Fruit fly (Drosophila melanogaster) whole organism, prepupa: ENCODE measurements around the gene Rcd2.

ENCODE experiments used
- Blimp-1 ChIP-seq: fragments of 200-800 bp; sonication (Bioruptor generic); optimal IDR thresholded peaks from 3 replicates; lab custom pipeline; 2017; ENCODE audit warnings: missing biosample characterization, missing genetic modification characterization, mild to moderate bottlenecking, moderate library complexity, missing genetic modification reagents
- CG10631 ChIP-seq: fragments of 200-800 bp; sonication (Bioruptor generic); optimal IDR thresholded peaks from 2 replicates; lab custom pipeline; 2016; ENCODE audit warnings: missing biosample characterization, missing genetic modification characterization
- CG10669 ChIP-seq: fragments of 200-800 bp; sonication (Bioruptor generic); optimal IDR thresholded peaks from 3 replicates; lab custom pipeline; 2018; ENCODE audit warnings: missing biosample characterization, mild to moderate bottlenecking, missing genetic modification characterization, moderate library complexity
- CG11762 ChIP-seq: fragments of 200-800 bp; sonication (Bioruptor generic); optimal IDR thresholded peaks from 3 replicates; lab custom pipeline; 2016; ENCODE audit warnings: missing biosample characterization, missing genetic modification characterization; ENCODE audit not compliant: insufficient read depth
- CG15336 ChIP-seq: fragments of 200-800 bp; sonication (Bioruptor generic); IDR thresholded peaks from 2 replicates; pipeline ENCODE4 v1.3.6; 2022; ENCODE audit warnings: missing biosample characterization, missing genetic modification characterization
- CG1621 ChIP-seq: fragments of 200-800 bp; sonication (Bioruptor generic); optimal IDR thresholded peaks from 3 replicates; lab custom pipeline; 2018; ENCODE audit warnings: missing biosample characterization, mild to moderate bottlenecking, missing genetic modification characterization
- CG3032 ChIP-seq: fragments of 200-800 bp; optimal IDR thresholded peaks from 2 replicates; lab custom pipeline; 2019; ENCODE audit warnings: missing biosample characterization, mild to moderate bottlenecking, missing genetic modification characterization, moderate library complexity
- CG32006 ChIP-seq: fragments of 200-800 bp; sonication (Bioruptor generic); optimal IDR thresholded peaks from 3 replicates; lab custom pipeline; 2017; ENCODE audit warnings: missing biosample characterization, mild to moderate bottlenecking, missing genetic modification characterization
- CG34406 ChIP-seq: fragments of 200-800 bp; sonication (Bioruptor generic); optimal IDR thresholded peaks from 3 replicates; lab custom pipeline; 2016; ENCODE audit warnings: missing biosample characterization, missing genetic modification characterization
- CG4318 ChIP-seq: fragments of 200-800 bp; sonication (Bioruptor generic); optimal IDR thresholded peaks from 3 replicates; lab custom pipeline; 2017; ENCODE audit warnings: missing biosample characterization, mild to moderate bottlenecking, missing genetic modification characterization
- CG6163 ChIP-seq: fragments of 200-800 bp; sonication (Bioruptor generic); IDR thresholded peaks from 3 replicates; pipeline ENCODE4 v1.3.6; 2022; ENCODE audit warnings: missing biosample characterization, missing genetic modification characterization
- CG6276 ChIP-seq: fragments of 200-800 bp; sonication (Bioruptor generic); optimal IDR thresholded peaks from 2 replicates; lab custom pipeline; 2017; ENCODE audit warnings: missing biosample characterization, mild to moderate bottlenecking, missing genetic modification characterization
- CG6792 ChIP-seq: fragments of 200-800 bp; sonication (Bioruptor generic); optimal IDR thresholded peaks from 3 replicates; lab custom pipeline; 2016; ENCODE audit warnings: missing biosample characterization, missing genetic modification characterization
- CG6808 ChIP-seq: fragments of 200-800 bp; sonication (Bioruptor generic); optimal IDR thresholded peaks from 3 replicates; lab custom pipeline; 2017; ENCODE audit warnings: missing biosample characterization, missing genetic modification characterization, mild to moderate bottlenecking, moderate library complexity, missing genetic modification reagents
- CG6854 ChIP-seq: fragments of 200-800 bp; sonication (Bioruptor generic); optimal IDR thresholded peaks from 2 replicates; lab custom pipeline; 2017; ENCODE audit warnings: missing biosample characterization, mild to moderate bottlenecking, missing genetic modification characterization
- CG7368 ChIP-seq: fragments of 200-800 bp; sonication (Bioruptor generic); optimal IDR thresholded peaks from 3 replicates; lab custom pipeline; 2016; ENCODE audit warnings: missing biosample characterization, missing genetic modification characterization
- CG8119 ChIP-seq: fragments of 200-800 bp; sonication (Bioruptor generic); IDR thresholded peaks from 3 replicates; pipeline ENCODE4 v1.3.6; 2022; ENCODE audit warnings: missing biosample characterization, missing genetic modification characterization
- CG8319 ChIP-seq: fragments of 200-800 bp; sonication (Bioruptor generic); optimal IDR thresholded peaks from 3 replicates; lab custom pipeline; 2016; ENCODE audit warnings: missing biosample characterization, missing genetic modification characterization
- CG8632 ChIP-seq: fragments of 200-800 bp; sonication (Bioruptor generic); optimal IDR thresholded peaks from 3 replicates; lab custom pipeline; 2016; ENCODE audit warnings: missing biosample characterization, missing genetic modification characterization
- CG9139 ChIP-seq: fragments of 200-800 bp; sonication (Bioruptor generic); optimal IDR thresholded peaks from 3 replicates; lab custom pipeline; 2017; ENCODE audit warnings: missing biosample characterization, mild to moderate bottlenecking, missing genetic modification characterization
- Eip75B ChIP-seq: fragments of 200-800 bp; sonication (Bioruptor generic); optimal IDR thresholded peaks from 3 replicates; lab custom pipeline; 2016; ENCODE audit warnings: missing biosample characterization, missing genetic modification characterization
- Eip78C ChIP-seq: fragments of 200-800 bp; sonication (Bioruptor generic); peaks from one replicate; lab custom pipeline; 2016; ENCODE audit warnings: missing biosample characterization, missing genetic modification characterization
- Ets21C ChIP-seq: fragments of 200-800 bp; sonication (Bioruptor generic); optimal IDR thresholded peaks from 3 replicates; lab custom pipeline; 2016; ENCODE audit warnings: missing biosample characterization, missing genetic modification characterization
- Ets96B ChIP-seq: fragments of 200-800 bp; optimal IDR thresholded peaks from 2 replicates; lab custom pipeline; 2019; ENCODE audit warnings: missing biosample characterization, mild to moderate bottlenecking, missing genetic modification characterization, moderate library complexity
- Hr39 ChIP-seq: fragments of 200-800 bp; sonication (Bioruptor generic); optimal IDR thresholded peaks from 2 replicates; lab custom pipeline; 2016; ENCODE audit warnings: missing biosample characterization, missing genetic modification characterization
- Hr4 ChIP-seq: fragments of 200-800 bp; sonication (Bioruptor generic); optimal IDR thresholded peaks from 3 replicates; lab custom pipeline; 2016; ENCODE audit warnings: missing biosample characterization, missing genetic modification characterization
- Lpt ChIP-seq: fragments of 200-800 bp; sonication (Bioruptor generic); optimal IDR thresholded peaks from 3 replicates; lab custom pipeline; 2016; ENCODE audit warnings: missing biosample characterization, missing genetic modification characterization
- Met ChIP-seq: fragments of 200-800 bp; sonication (Bioruptor generic); optimal IDR thresholded peaks from 3 replicates; lab custom pipeline; 2016; ENCODE audit warnings: missing biosample characterization, missing genetic modification characterization
- OdsH ChIP-seq: fragments of 200-800 bp; sonication (Bioruptor generic); optimal IDR thresholded peaks from 3 replicates; lab custom pipeline; 2016; ENCODE audit warnings: missing biosample characterization, missing genetic modification characterization
- Smox ChIP-seq: fragments of 200-800 bp; sonication (Bioruptor generic); optimal IDR thresholded peaks from 3 replicates; lab custom pipeline; 2016; ENCODE audit warnings: missing biosample characterization, missing genetic modification characterization
- Sox102F ChIP-seq: fragments of 200-800 bp; sonication (Bioruptor generic); optimal IDR thresholded peaks from 2 replicates; lab custom pipeline; 2016; ENCODE audit warnings: missing biosample characterization, mild to moderate bottlenecking, missing genetic modification characterization
- Sox14 ChIP-seq: fragments of 200-800 bp; sonication (Bioruptor generic); optimal IDR thresholded peaks from 3 replicates; lab custom pipeline; 2016; ENCODE audit warnings: missing biosample characterization, missing genetic modification characterization
- Sox15 ChIP-seq: fragments of 200-800 bp; sonication (Bioruptor generic); optimal IDR thresholded peaks from 3 replicates; lab custom pipeline; 2016; ENCODE audit warnings: missing biosample characterization, missing genetic modification characterization
- achi ChIP-seq: fragments of 200-800 bp; sonication (Bioruptor generic); optimal IDR thresholded peaks from 3 replicates; lab custom pipeline; 2016; ENCODE audit warnings: missing biosample characterization, missing genetic modification characterization
- acj6 ChIP-seq: fragments of 200-800 bp; sonication (Bioruptor generic); optimal IDR thresholded peaks from 3 replicates; lab custom pipeline; 2016; ENCODE audit warnings: missing biosample characterization, missing genetic modification characterization
- cyc ChIP-seq: fragments of 200-800 bp; sonication (Bioruptor generic); optimal IDR thresholded peaks from 3 replicates; lab custom pipeline; 2016; ENCODE audit warnings: missing biosample characterization, missing genetic modification characterization
- dac ChIP-seq: fragments of 200-800 bp; sonication (Bioruptor generic); optimal IDR thresholded peaks from 2 replicates; lab custom pipeline; 2017; ENCODE audit warnings: missing biosample characterization, mild to moderate bottlenecking, missing genetic modification characterization
- dsx ChIP-seq: fragments of 200-800 bp; optimal IDR thresholded peaks from 3 replicates; lab custom pipeline; 2019; ENCODE audit warnings: missing biosample characterization, mild to moderate bottlenecking, missing genetic modification characterization, moderate library complexity; ENCODE audit not compliant: poor library complexity, severe bottlenecking
- eg ChIP-seq: fragments of 200-800 bp; sonication (Bioruptor generic); IDR thresholded peaks from 3 replicates; pipeline ENCODE4 v1.3.6; 2022; ENCODE audit warnings: missing biosample characterization, missing genetic modification characterization
- esn ChIP-seq: fragments of 200-800 bp; sonication (Bioruptor generic); optimal IDR thresholded peaks from 2 replicates; lab custom pipeline; 2016; ENCODE audit warnings: missing biosample characterization, mild to moderate bottlenecking, missing genetic modification characterization, moderate library complexity
- fd59A ChIP-seq: fragments of 200-800 bp; sonication (Bioruptor generic); optimal IDR thresholded peaks from 2 replicates; lab custom pipeline; 2017; ENCODE audit warnings: missing biosample characterization, mild to moderate bottlenecking, missing genetic modification characterization, missing genetic modification reagents
- fd85E ChIP-seq: fragments of 200-800 bp; sonication (Bioruptor generic); optimal IDR thresholded peaks from 3 replicates; lab custom pipeline; 2016; ENCODE audit warnings: missing biosample characterization, missing genetic modification characterization
- lz ChIP-seq: fragments of 200-800 bp; sonication (Bioruptor generic); optimal IDR thresholded peaks from 3 replicates; lab custom pipeline; 2016; ENCODE audit warnings: missing biosample characterization, missing genetic modification characterization
- net ChIP-seq: fragments of 200-800 bp; sonication (Bioruptor generic); optimal IDR thresholded peaks from 3 replicates; lab custom pipeline; 2016; ENCODE audit warnings: missing biosample characterization, missing genetic modification characterization
- salr ChIP-seq, 2 experiments: fragments of 200-800 bp; sonication (Bioruptor generic); optimal IDR thresholded peaks; 3 replicates each; lab custom pipeline; 2016 to 2018; ENCODE audit warnings: missing biosample characterization in 2 of 2, missing genetic modification characterization in 2 of 2, mild to moderate bottlenecking in 1 of 2
- spab ChIP-seq: fragments of 200-800 bp; sonication (Bioruptor generic); optimal IDR thresholded peaks from 2 replicates; lab custom pipeline; 2017; ENCODE audit warnings: missing biosample characterization, mild to moderate bottlenecking, missing genetic modification characterization, missing genetic modification reagents
- ss ChIP-seq, 2 experiments: fragments of 200-800 bp; sonication (Bioruptor generic); optimal IDR thresholded peaks; 2 replicates in 1 of 2; 3 replicates in 1 of 2; lab custom pipeline; 2017 to 2018; ENCODE audit warnings: mild to moderate bottlenecking in 2 of 2, missing biosample characterization in 2 of 2, missing genetic modification characterization in 2 of 2, moderate library complexity in 1 of 2
- topi ChIP-seq: fragments of 200-800 bp; sonication (Bioruptor generic); optimal IDR thresholded peaks from 3 replicates; lab custom pipeline; 2016; ENCODE audit warnings: missing biosample characterization, missing genetic modification characterization

Rcd2 gene

dm6 chr3L:20583919-20584318 is 43.7 kb upstream of the Rcd2 start:
- TF ChIP-seq Lpt (GFP tag; lab: Kevin White, UChicago) (peak; percentile 31), eg (peak; percentile 63), salr (GFP tag; optimal IDR thresholded peaks at IDR 0.05; lab: Kevin White, UChicago) (no peak), CG6276 (peak; percentile 40), CG4318 (GFP tag; lab: Kevin White, UChicago) (peak; percentile 14), CG8119 (GFP tag; lab: Robert Waterston, UW) (peak; percentile 47; the same call in 2 of the 3 replicates), CG15336 (peak; percentile 56; the same call in 1 of the 2 replicates), achi (GFP tag; lab: Kevin White, UChicago) (peak; percentile 32), Eip78C (GFP tag; lab: Kevin White, UChicago) (peak; percentile 18), CG32006 (GFP tag; lab: Kevin White, UChicago) (peak; percentile 66), dac (GFP tag; lab: Kevin White, UChicago) (no peak), CG10669 (GFP tag; lab: Kevin White, UChicago) (no peak), Sox102F (no peak), CG10631 (GFP tag; lab: Kevin White, UChicago) (peak; percentile 33)

dm6 chr3L:20582354-20582753 is 42.1 kb upstream of the Rcd2 start:
- TF ChIP-seq CG8632 (GFP tag; lab: Kevin White, UChicago) (peak; percentile 8), CG15336 (no peak), Eip78C (GFP tag; lab: Kevin White, UChicago) (peak; percentile 86), CG6792 (GFP tag; lab: Kevin White, UChicago) (peak; percentile 22), CG9139 (GFP tag; lab: Kevin White, UChicago) (peak; percentile 22), dsx (peak; percentile 69), CG6808 (GFP tag; lab: Kevin White, UChicago) (peak; percentile 73), CG7368 (GFP tag; lab: Kevin White, UChicago) (no peak), net (GFP tag; lab: Kevin White, UChicago) (peak; percentile 20), CG32006 (GFP tag; lab: Kevin White, UChicago) (peak; percentile 42), Met (GFP tag; lab: Kevin White, UChicago) (peak; percentile 42), achi (GFP tag; lab: Kevin White, UChicago) (peak; percentile 31), Smox (GFP tag; lab: Kevin White, UChicago) (peak; percentile 11), spab (GFP tag; lab: Kevin White, UChicago) (peak; percentile 63), acj6 (GFP tag; lab: Kevin White, UChicago) (peak; percentile 50), Blimp-1 (GFP tag; lab: Kevin White, UChicago) (no peak), ss (GFP tag; optimal IDR thresholded peaks at IDR 0.05; lab: Kevin White, UChicago) (peak; percentile 66 to 70), Hr39 (GFP tag; lab: Kevin White, UChicago) (peak; percentile 2), topi (GFP tag; lab: Kevin White, UChicago) (peak; percentile 36), fd85E (GFP tag; lab: Kevin White, UChicago) (no peak), esn (peak; percentile 38), CG6163 (GFP tag; lab: Robert Waterston, UW) (no peak), OdsH (peak; percentile 43), Hr4 (GFP tag; lab: Kevin White, UChicago) (peak; percentile 13), CG10669 (GFP tag; lab: Kevin White, UChicago) (peak; percentile 68), fd59A (GFP tag; lab: Kevin White, UChicago) (peak; percentile 57), CG6854 (GFP tag; lab: Kevin White, UChicago) (no peak), CG6276 (no peak), salr (GFP tag; optimal IDR thresholded peaks at IDR 0.05; lab: Kevin White, UChicago) (peak; percentile 9 to 34), Ets21C (GFP tag; lab: Kevin White, UChicago) (no peak), CG11762 (GFP tag; lab: Kevin White, UChicago) (peak; percentile 8), Ets96B (tag; lab: Kevin White, UChicago) (peak; percentile 66), Sox15 (GFP tag; lab: Kevin White, UChicago) (no peak), CG1621 (tag; lab: Kevin White, UChicago) (peak; percentile 40), CG34406 (GFP tag; lab: Kevin White, UChicago) (peak; percentile 11), Sox102F (no peak), CG8319 (GFP tag; lab: Kevin White, UChicago) (no peak), lz (GFP tag; lab: Kevin White, UChicago) (no peak), Sox14 (peak; percentile 48), CG10631 (GFP tag; lab: Kevin White, UChicago) (peak; percentile 60), Eip75B (GFP tag; lab: Kevin White, UChicago) (peak; percentile 56), CG4318 (GFP tag; lab: Kevin White, UChicago) (no peak), CG3032 (tag; lab: Kevin White, UChicago) (peak; percentile 75), cyc (peak; percentile 18)
